Worm (Caenorhabditis elegans): ENCODE data around the gene R09F10.5.

ce11 chrX:8308491-8308890, 991 bp upstream of the R09F10.5 start:
- TF ChIP-seq sea-1 (GFP tag; conservative IDR thresholded peaks at IDR 0.05) (no peak), tra-4 (tag; optimal IDR thresholded peaks at IDR 0.05) (no peak), ets-7 (tag; optimal IDR thresholded peaks at IDR 0.05) (no peak), ama-1 (optimal IDR thresholded peaks at IDR 0.05) (no peak), aly-1 (tag; optimal IDR thresholded peaks at IDR 0.05) (no peak), hmbx-1 (tag; optimal IDR thresholded peaks at IDR 0.05) (no peak), pes-1 (GFP tag; IDR thresholded peaks at IDR 0.05) (no peak), hmg-4 (GFP tag; optimal IDR thresholded peaks at IDR 0.05) (no peak), ceh-36 (tag; optimal IDR thresholded peaks at IDR 0.05) (no peak), B0310.2 (tag; optimal IDR thresholded peaks at IDR 0.05) (no peak)

Measured in whole organism, early embryonic.